Worm (Caenorhabditis elegans) whole organism, mixed stage, embryonic: ENCODE results near the gene F38H4.4.

Source experiments
- blmp-1 ChIP-seq: fragments of 150-350 bp; optimal IDR thresholded peaks from 2 replicates; lab custom pipeline; 2014; ENCODE audit warnings: missing biosample characterization, missing genetic modification characterization
- lin-13 ChIP-seq: fragments of 150-350 bp; optimal IDR thresholded peaks from 2 replicates; lab custom pipeline; 2014; ENCODE audit warnings: missing biosample characterization, missing genetic modification characterization
- lsy-2 ChIP-seq: fragments of 150-350 bp; optimal IDR thresholded peaks from 2 replicates; lab custom pipeline; 2014; ENCODE audit warnings: missing biosample characterization, missing genetic modification characterization
- mls-2 ChIP-seq: sonication (generic microtip); optimal IDR thresholded peaks from 2 replicates; lab custom pipeline; 2016; ENCODE audit warnings: mild to moderate bottlenecking, missing genetic modification characterization, moderate library complexity, missing compliant biosample characterization
- nhr-2 ChIP-seq: fragments of 150-350 bp; optimal IDR thresholded peaks from 2 replicates; lab custom pipeline; 2014; ENCODE audit warnings: missing biosample characterization, missing genetic modification characterization
- nhr-237 ChIP-seq: fragments of 150-350 bp; optimal IDR thresholded peaks from 2 replicates; lab custom pipeline; 2014; ENCODE audit warnings: missing biosample characterization, missing genetic modification characterization
- nhr-28 ChIP-seq: fragments of 150-350 bp; optimal IDR thresholded peaks from 2 replicates; lab custom pipeline; 2014; ENCODE audit warnings: missing biosample characterization, missing genetic modification characterization
- sem-2 ChIP-seq: fragments of 200-800 bp; sonication (Bioruptor generic); optimal IDR thresholded peaks from 2 replicates; lab custom pipeline; 2018; ENCODE audit warnings: mild to moderate bottlenecking, missing genetic modification characterization, missing compliant biosample characterization
- sptf-1 ChIP-seq: sonication (generic microtip); optimal IDR thresholded peaks from 2 replicates; lab custom pipeline; 2017; ENCODE audit warnings: mild to moderate bottlenecking, missing genetic modification characterization, moderate library complexity, missing compliant biosample characterization
- ztf-11 ChIP-seq: fragments of 150-350 bp; optimal IDR thresholded peaks from 2 replicates; lab custom pipeline; 2014; ENCODE audit warnings: missing biosample characterization, missing genetic modification characterization

- no peak for TF ChIP-seq lin-13
- TF ChIP-seq nhr-237 (tag; lab: Kevin White, UChicago): peak; percentile 29
- no peak for TF ChIP-seq blmp-1 (tag; lab: Kevin White, UChicago)
- no peak for TF ChIP-seq sem-2 (GFP tag; lab: Kevin White, UChicago)
- TF ChIP-seq nhr-2: no peak
- no peak for TF ChIP-seq lsy-2 (tag; lab: Kevin White, UChicago)
- no peak for TF ChIP-seq sptf-1
- TF ChIP-seq nhr-28 (tag; lab: Kevin White, UChicago): no peak
- TF ChIP-seq mls-2 (tag; lab: Kevin White, UChicago): no peak
- no peak for TF ChIP-seq ztf-11
Measured at ce11 chrIV:11809708-11810114, 38.4 kb upstream of the F38H4.4 start.
